Fruit fly (Drosophila melanogaster): ENCODE data around the gene Syt12.

DNA sequence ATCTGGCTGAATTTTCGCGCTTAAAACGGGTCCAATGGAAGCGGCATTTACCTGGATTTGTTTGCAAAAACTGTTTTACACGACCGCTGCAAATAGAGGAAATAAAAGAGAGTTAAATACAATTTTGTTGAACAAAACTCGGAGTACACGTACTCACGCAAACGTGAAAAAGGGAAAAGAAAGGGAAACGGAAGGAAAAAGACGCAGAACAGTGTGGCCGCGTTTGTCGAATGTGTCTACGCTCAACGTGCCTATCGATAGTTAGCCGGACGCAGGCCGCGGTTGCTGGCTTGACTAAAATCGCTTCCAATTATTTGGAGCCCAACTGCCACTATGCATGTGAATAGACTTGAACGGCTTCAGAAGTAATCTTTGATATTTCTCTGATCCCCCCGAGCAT lies 21.6 kb upstream of the Syt12 start, which contains the start of gene RpS15Aa:
- TF ChIP-seq Dfd (GFP tag; optimal IDR thresholded peaks at IDR 0.05) = no peak
- TF ChIP-seq h (GFP tag; optimal IDR thresholded peaks at IDR 0.05) = peak; percentile 47
- TF ChIP-seq tai (GFP tag; optimal IDR thresholded peaks at IDR 0.05) = no peak
- no peak for TF ChIP-seq pan (optimal IDR thresholded peaks at IDR 0.05)
- TF ChIP-seq Abd-B (GFP tag; optimal IDR thresholded peaks at IDR 0.05) = no peak
- TF ChIP-seq usp (GFP tag; optimal IDR thresholded peaks at IDR 0.05) = no peak
- TF ChIP-seq Hr83 (GFP tag; optimal IDR thresholded peaks at IDR 0.05; ENCODE audit: poor library complexity, severe bottlenecking) = peak; percentile 89
- TF ChIP-seq fru (GFP tag; optimal IDR thresholded peaks at IDR 0.05) = peak; percentile 47
- no peak for TF ChIP-seq woc (GFP tag; optimal IDR thresholded peaks at IDR 0.05)
- no peak for TF ChIP-seq CrebA (GFP tag; optimal IDR thresholded peaks at IDR 0.05; ENCODE audit: borderline replicate concordance)

Data from whole organism, wandering third instar larva.